Fruit fly (Drosophila melanogaster) whole organism, embryonic: ENCODE data around the gene Hnf4.
A peak's percentile ranks its signal among the peaks of the same experiment; 100 is the strongest.

Source experiments
- BtbVII ChIP-seq: fragments of 200-800 bp; sonication (Bioruptor generic); optimal IDR thresholded peaks from 3 replicates; lab custom pipeline; 2017; ENCODE audit warnings: missing biosample characterization, mild to moderate bottlenecking, missing genetic modification characterization
- CG10267 ChIP-seq: fragments of 200-800 bp; sonication (Bioruptor generic); optimal IDR thresholded peaks from 2 replicates; lab custom pipeline; 2018; ENCODE audit warnings: missing biosample characterization, mild to moderate bottlenecking, missing genetic modification characterization, moderate library complexity
- CG11695 ChIP-seq: fragments of 200-800 bp; sonication (Bioruptor generic); IDR thresholded peaks from 3 replicates; pipeline ENCODE4 v1.3.6; 2022; ENCODE audit warnings: missing biosample characterization, missing genetic modification characterization
- CG11696 ChIP-seq: fragments of 200-800 bp; sonication (Bioruptor generic); IDR thresholded peaks from 2 replicates; pipeline ENCODE4 v1.3.6; 2022; ENCODE audit warnings: missing biosample characterization, missing genetic modification characterization
- CG12071 ChIP-seq: fragments of 200-800 bp; sonication (Bioruptor generic); optimal IDR thresholded peaks from 3 replicates; lab custom pipeline; 2018; ENCODE audit warnings: missing biosample characterization, mild to moderate bottlenecking, missing genetic modification characterization
- CG1233 ChIP-seq: fragments of 200-800 bp; sonication (Bioruptor generic); optimal IDR thresholded peaks from 4 replicates; lab custom pipeline; 2018; ENCODE audit warnings: missing biosample characterization, mild to moderate bottlenecking, missing genetic modification characterization
- CG13624 ChIP-seq: fragments of 200-800 bp; sonication (Bioruptor generic); optimal IDR thresholded peaks from 2 replicates; lab custom pipeline; 2016; ENCODE audit warnings: missing biosample characterization, missing genetic modification characterization
- CG15514 ChIP-seq: fragments of 200-800 bp; sonication (Bioruptor generic); optimal IDR thresholded peaks from 3 replicates; lab custom pipeline; 2017; ENCODE audit warnings: missing biosample characterization, missing genetic modification characterization, mild to moderate bottlenecking, moderate library complexity, missing genetic modification reagents
- CG17186 ChIP-seq: fragments of 200-800 bp; sonication (Bioruptor generic); optimal IDR thresholded peaks from 3 replicates; lab custom pipeline; 2017; ENCODE audit warnings: missing biosample characterization, missing genetic modification reagents, missing genetic modification characterization
- CG18599 ChIP-seq: fragments of 200-800 bp; sonication (Bioruptor generic); optimal IDR thresholded peaks from 3 replicates; lab custom pipeline; 2017; ENCODE audit warnings: missing biosample characterization, missing genetic modification characterization, mild to moderate bottlenecking, moderate library complexity, missing genetic modification reagents
- CG18619 ChIP-seq: fragments of 200-800 bp; sonication (Bioruptor generic); optimal IDR thresholded peaks from 3 replicates; lab custom pipeline; 2017; ENCODE audit warnings: missing biosample characterization, mild to moderate bottlenecking, missing genetic modification characterization
- CG2202 ChIP-seq: fragments of 200-800 bp; sonication (Bioruptor generic); optimal IDR thresholded peaks from 2 replicates; lab custom pipeline; 2018; ENCODE audit warnings: missing biosample characterization, mild to moderate bottlenecking, missing genetic modification characterization
- CG2712 ChIP-seq: fragments of 200-800 bp; optimal IDR thresholded peaks from 3 replicates; lab custom pipeline; 2019; ENCODE audit warnings: missing biosample characterization, mild to moderate bottlenecking, missing genetic modification characterization, moderate library complexity
- CG5180 ChIP-seq: fragments of 200-800 bp; sonication (Bioruptor generic); optimal IDR thresholded peaks from 3 replicates; lab custom pipeline; 2017; ENCODE audit warnings: missing biosample characterization, missing genetic modification characterization, mild to moderate bottlenecking, moderate library complexity, missing genetic modification reagents
- CG7271 ChIP-seq: fragments of 200-800 bp; sonication (Bioruptor generic); optimal IDR thresholded peaks from 2 replicates; lab custom pipeline; 2018; ENCODE audit warnings: missing biosample characterization, mild to moderate bottlenecking, missing genetic modification characterization, moderate library complexity
- CG8089 ChIP-seq: fragments of 200-800 bp; sonication (Bioruptor generic); optimal IDR thresholded peaks from 3 replicates; lab custom pipeline; 2016; ENCODE audit warnings: missing biosample characterization, missing genetic modification characterization
- CG8290 ChIP-seq, 3 experiments: fragments of 200-800 bp; sonication (Bioruptor generic); optimal IDR thresholded peaks; 2 replicates each; lab custom pipeline; 2016 to 2019; ENCODE audit warnings: missing biosample characterization in 3 of 3, missing genetic modification characterization in 3 of 3, mild to moderate bottlenecking in 2 of 3, moderate library complexity in 1 of 3
- CG9817 ChIP-seq: fragments of 200-800 bp; sonication (Bioruptor generic); optimal IDR thresholded peaks from 2 replicates; lab custom pipeline; 2018; ENCODE audit warnings: missing biosample characterization, mild to moderate bottlenecking, missing genetic modification characterization, moderate library complexity
- Dll ChIP-seq: fragments of 200-800 bp; sonication (Bioruptor generic); IDR thresholded peaks from 4 replicates; pipeline ENCODE4 v1.3.6; 2022; ENCODE audit warnings: missing biosample characterization, missing genetic modification characterization; ENCODE audit not compliant: partially characterized antibody
- Dp ChIP-seq: fragments of 200-800 bp; sonication (Bioruptor generic); optimal IDR thresholded peaks from 2 replicates; lab custom pipeline; 2018; ENCODE audit warnings: missing biosample characterization, mild to moderate bottlenecking, missing genetic modification characterization, moderate library complexity
- Gug ChIP-seq: fragments of 200-800 bp; sonication (Bioruptor generic); IDR thresholded peaks from 4 replicates; pipeline ENCODE4 v1.3.6; 2022; ENCODE audit warnings: missing biosample characterization, missing genetic modification characterization
- H15 ChIP-seq: fragments of 200-800 bp; sonication (Bioruptor generic); IDR thresholded peaks from 3 replicates; pipeline ENCODE4 v1.3.6; 2022; ENCODE audit warnings: missing biosample characterization, missing genetic modification characterization
- H2.0 ChIP-seq: fragments of 200-800 bp; sonication (Bioruptor generic); IDR thresholded peaks from 2 replicates; pipeline ENCODE4 v1.3.6; 2022; ENCODE audit warnings: missing biosample characterization, missing genetic modification characterization
- HmgZ ChIP-seq: fragments of 200-800 bp; sonication (Bioruptor generic); optimal IDR thresholded peaks from 2 replicates; lab custom pipeline; 2018; ENCODE audit warnings: missing biosample characterization, mild to moderate bottlenecking, missing genetic modification characterization
- Mad ChIP-seq: fragments of 200-800 bp; sonication (Bioruptor generic); optimal IDR thresholded peaks from 2 replicates; lab custom pipeline; 2016; ENCODE audit warnings: missing biosample characterization, missing genetic modification characterization
- Max ChIP-seq: fragments of 200-800 bp; sonication (Bioruptor generic); optimal IDR thresholded peaks from 2 replicates; lab custom pipeline; 2016; ENCODE audit warnings: missing biosample characterization, mild to moderate bottlenecking, missing genetic modification characterization
- Myb ChIP-seq: fragments of 200-800 bp; sonication (Bioruptor generic); optimal IDR thresholded peaks from 2 replicates; lab custom pipeline; 2016; ENCODE audit warnings: missing biosample characterization, missing genetic modification characterization
- NC2α ChIP-seq: fragments of 200-800 bp; sonication (Bioruptor generic); optimal IDR thresholded peaks from 2 replicates; lab custom pipeline; 2016; ENCODE audit warnings: missing biosample characterization, missing genetic modification characterization
- NK7.1 ChIP-seq: fragments of 200-800 bp; sonication (Bioruptor generic); optimal IDR thresholded peaks from 3 replicates; lab custom pipeline; 2016; ENCODE audit warnings: missing biosample characterization, missing genetic modification characterization
- Nf-YA ChIP-seq: fragments of 200-800 bp; sonication (Bioruptor generic); IDR thresholded peaks from 2 replicates; pipeline ENCODE4 v1.3.6; 2022; ENCODE audit warnings: missing biosample characterization, missing genetic modification characterization
- NfI ChIP-seq: fragments of 200-800 bp; sonication (Bioruptor generic); optimal IDR thresholded peaks from 3 replicates; lab custom pipeline; 2018; ENCODE audit warnings: missing biosample characterization, mild to moderate bottlenecking, missing genetic modification characterization, moderate library complexity
- Optix ChIP-seq: fragments of 200-800 bp; sonication (Bioruptor generic); IDR thresholded peaks from 3 replicates; pipeline ENCODE4 v1.3.6; 2022; ENCODE audit warnings: missing biosample characterization, missing genetic modification characterization
- Six4 ChIP-seq: fragments of 200-800 bp; sonication (Bioruptor generic); optimal IDR thresholded peaks from 2 replicates; lab custom pipeline; 2016; ENCODE audit warnings: missing biosample characterization, missing genetic modification characterization
- Sry-δ ChIP-seq: fragments of 200-800 bp; sonication (Bioruptor generic); optimal IDR thresholded peaks from 2 replicates; lab custom pipeline; 2016; ENCODE audit warnings: missing biosample characterization, missing genetic modification characterization
- Xbp1 ChIP-seq: fragments of 200-800 bp; sonication (Bioruptor generic); optimal IDR thresholded peaks from 3 replicates; lab custom pipeline; 2016; ENCODE audit warnings: missing biosample characterization, mild to moderate bottlenecking, missing genetic modification characterization
- chn ChIP-seq: fragments of 200-800 bp; sonication (Bioruptor generic); optimal IDR thresholded peaks from 2 replicates; lab custom pipeline; 2016; ENCODE audit warnings: missing biosample characterization, missing genetic modification characterization
- crc ChIP-seq: fragments of 200-800 bp; sonication (Bioruptor generic); optimal IDR thresholded peaks from 2 replicates; lab custom pipeline; 2016; ENCODE audit warnings: missing biosample characterization, missing genetic modification characterization
- da ChIP-seq: fragments of 200-800 bp; sonication (Bioruptor generic); optimal IDR thresholded peaks from 2 replicates; lab custom pipeline; 2016; ENCODE audit warnings: missing biosample characterization, missing genetic modification characterization
- fd96Cb ChIP-seq: fragments of 200-800 bp; sonication (Bioruptor generic); optimal IDR thresholded peaks from 2 replicates; lab custom pipeline; 2018; ENCODE audit warnings: missing biosample characterization, mild to moderate bottlenecking, missing genetic modification characterization, moderate library complexity
- gce ChIP-seq: fragments of 200-800 bp; sonication (Bioruptor generic); IDR thresholded peaks from 3 replicates; pipeline ENCODE4 v1.3.6; 2022; ENCODE audit warnings: missing biosample characterization, missing genetic modification characterization
- gsb-n ChIP-seq: fragments of 200-800 bp; sonication (Bioruptor generic); optimal IDR thresholded peaks from 3 replicates; lab custom pipeline; 2018; ENCODE audit warnings: missing biosample characterization, mild to moderate bottlenecking, missing genetic modification characterization
- h ChIP-seq: fragments of >200 bp; optimal IDR thresholded peaks from 2 replicates; lab custom pipeline; 2017
- lov ChIP-seq, 2 experiments: fragments of 200-800 bp in 1 of 2; fragments of >200 bp in 1 of 2; sonication (Bioruptor generic) in 1 of 2; IDR thresholded peaks in 1 of 2; optimal IDR thresholded peaks in 1 of 2; 2 replicates in 1 of 2; 3 replicates in 1 of 2; pipeline versions ENCODE4 v1.3.6 to Lab custom; 2017 to 2022; ENCODE audit warnings: missing biosample characterization in 1 of 2, missing genetic modification characterization in 1 of 2
- nerfin-2 ChIP-seq: fragments of 200-800 bp; sonication (Bioruptor generic); IDR thresholded peaks from 2 replicates; pipeline ENCODE4 v1.3.6; 2022; ENCODE audit warnings: missing biosample characterization, missing genetic modification characterization; ENCODE audit not compliant: partially characterized antibody
- sd ChIP-seq: fragments of 200-800 bp; sonication (Bioruptor generic); optimal IDR thresholded peaks from 3 replicates; lab custom pipeline; 2018; ENCODE audit warnings: missing biosample characterization, mild to moderate bottlenecking, missing genetic modification characterization, moderate library complexity
- sens-2 ChIP-seq: fragments of 200-800 bp; sonication (Bioruptor generic); IDR thresholded peaks from 2 replicates; pipeline ENCODE4 v1.3.6; 2022; ENCODE audit warnings: missing biosample characterization, missing genetic modification characterization
- toy ChIP-seq: fragments of 200-800 bp; sonication (Bioruptor generic); IDR thresholded peaks from 2 replicates; pipeline ENCODE4 v1.3.6; 2022; ENCODE audit warnings: missing biosample characterization, missing genetic modification characterization
- wek ChIP-seq: fragments of 200-800 bp; sonication (Bioruptor generic); optimal IDR thresholded peaks from 3 replicates; lab custom pipeline; 2018; ENCODE audit warnings: missing biosample characterization, mild to moderate bottlenecking, missing genetic modification characterization, moderate library complexity

Gene Hnf4

DNA sequence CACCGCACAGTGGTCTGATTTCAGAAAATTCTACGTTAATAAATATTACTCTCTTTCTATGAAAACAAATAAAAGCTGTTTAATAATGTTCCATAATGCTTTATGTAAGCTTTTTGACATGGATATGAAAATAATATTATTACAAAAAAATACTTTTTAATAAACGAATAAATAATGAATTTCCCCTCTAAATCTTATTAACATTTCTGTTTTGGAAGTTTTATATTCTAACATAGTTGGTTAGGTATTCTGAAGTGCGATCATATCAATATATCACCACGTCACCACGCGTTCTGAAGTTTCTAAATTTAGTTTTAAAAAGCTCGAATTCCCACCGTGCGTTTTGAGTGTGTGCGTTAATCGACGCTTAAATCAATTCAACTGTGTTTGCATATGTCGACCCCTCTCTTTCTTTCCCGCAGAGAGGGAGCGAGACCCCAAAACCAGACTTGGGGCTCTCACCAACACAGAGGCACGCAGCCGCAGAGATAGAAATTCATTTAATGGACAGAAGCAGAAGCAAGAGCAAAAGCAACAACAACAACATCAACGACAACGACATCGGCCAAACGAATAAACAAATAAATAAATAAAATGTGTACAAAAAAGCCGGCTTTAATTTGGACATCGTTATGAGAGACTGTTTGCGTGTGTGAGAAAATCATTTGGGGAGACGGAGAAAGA, 18.0 kb downstream of the Hnf4 start (continued):
- TF ChIP-seq CG17186 (peak; percentile 32), CG5180 (peak; percentile 80), fd96Cb (peak; percentile 89), nerfin-2 (GFP tag; lab: Robert Waterston, UW) (no peak), HmgZ (tag; lab: Kevin White, UChicago) (peak; percentile 50), NfI (peak; percentile 84), Mad (peak; percentile 34), Dp (no peak), CG8290 (GFP tag; optimal IDR thresholded peaks at IDR 0.05; lab: Kevin White, UChicago) (peak; percentile 58), CG8290 (tag; optimal IDR thresholded peaks at IDR 0.05; lab: Kevin White, UChicago) (peak; percentile 28 to 47), NC2α (peak; percentile 25), gce (GFP tag; lab: Robert Waterston, UW) (0 out of 3 replicates have a peak, but pooled peaks have one; percentile 38), Myb (GFP tag; lab: Kevin White, UChicago) (no peak), Nf-YA (GFP tag; lab: Robert Waterston, UW) (no peak), CG18599 (peak; percentile 83), h (lab: Kevin White, UChicago) (no peak), CG2712 (tag; lab: Kevin White, UChicago) (peak; percentile 93), CG7271 (tag; lab: Kevin White, UChicago) (peak; percentile 7), CG11695 (peak; percentile 90), Sry-δ (GFP tag; lab: Kevin White, UChicago) (peak; percentile 2), CG11696 (peak; percentile 55), CG18619 (GFP tag; lab: Kevin White, UChicago) (peak; percentile 92), chn (GFP tag; lab: Kevin White, UChicago) (peak; percentile 18), Optix (GFP tag; lab: Robert Waterston, UW) (0 out of 3 replicates have a peak, but pooled peaks have one; percentile 6), Xbp1 (GFP tag; lab: Kevin White, UChicago) (peak; percentile 89), sd (tag; lab: Kevin White, UChicago) (peak; percentile 67), crc (GFP tag; lab: Kevin White, UChicago) (peak; percentile 27), CG13624 (GFP tag; lab: Kevin White, UChicago) (peak; percentile 65), Max (peak; percentile 75), H15 (peak; percentile 69; the same call in 1 of the 3 replicates), toy (GFP tag; lab: Robert Waterston, UW) (no peak), gsb-n (tag; lab: Kevin White, UChicago) (peak; percentile 84), CG2202 (tag; lab: Kevin White, UChicago) (peak; percentile 68), Gug (GFP tag; lab: Robert Waterston, UW) (peak; percentile 60; the same call in 2 of the 4 replicates), Dll (GFP tag; lab: Robert Waterston, UW) (0 out of 4 replicates have a peak, but pooled peaks have one; percentile 29), H2.0 (GFP tag; lab: Robert Waterston, UW) (peak; percentile 52), CG9817 (tag; lab: Kevin White, UChicago) (peak; percentile 74), CG15514 (GFP tag; lab: Kevin White, UChicago) (peak; percentile 57), CG10267 (peak; percentile 87), CG12071 (GFP tag; lab: Kevin White, UChicago) (peak; percentile 18), da (no peak), CG8089 (GFP tag; lab: Kevin White, UChicago) (peak; percentile 1), sens-2 (GFP tag; lab: Robert Waterston, UW) (no peak), CG1233 (GFP tag; lab: Kevin White, UChicago) (peak; percentile 84), NK7.1 (GFP tag; lab: Kevin White, UChicago) (peak; percentile 56), BtbVII (GFP tag; lab: Kevin White, UChicago) (peak; percentile 87), Six4 (GFP tag; lab: Kevin White, UChicago) (peak; percentile 83), lov (optimal IDR thresholded peaks at IDR 0.05; lab: Kevin White, UChicago) (no peak), lov (GFP tag; IDR thresholded peaks at IDR 0.05; lab: Robert Waterston, UW) (no peak), wek (GFP tag; lab: Kevin White, UChicago) (peak; percentile 27)
